Worm (Caenorhabditis elegans) whole organism, L1 larva: ENCODE results near the gene mtl-2.

Source experiments
- ceh-82 ChIP-seq, 3 experiments: fragments of 150-350 bp in 1 of 3; sonication (generic microtip) in 2 of 3; optimal IDR thresholded peaks; 2 replicates each; lab custom pipeline; 2014 to 2017; ENCODE audit warnings: missing biosample characterization in 3 of 3, missing genetic modification characterization in 3 of 3
- elt-2 ChIP-seq: sonication (generic microtip); optimal IDR thresholded peaks from 2 replicates; lab custom pipeline; 2016; ENCODE audit warnings: missing genetic modification characterization, mild to moderate bottlenecking, inconsistent platforms, missing compliant biosample characterization, missing genetic modification reagents
- lin-13 ChIP-seq: fragments of 150-350 bp; optimal IDR thresholded peaks from 2 replicates; lab custom pipeline; 2014; ENCODE audit warnings: missing biosample characterization, missing genetic modification reagents, missing genetic modification characterization
- nhr-20 ChIP-seq: sonication (generic microtip); optimal IDR thresholded peaks from 2 replicates; lab custom pipeline; 2016; ENCODE audit warnings: mild to moderate bottlenecking, missing genetic modification characterization, missing compliant biosample characterization
- swsn-7 ChIP-seq: sonication (generic microtip); optimal IDR thresholded peaks from 2 replicates; lab custom pipeline; 2016; ENCODE audit warnings: missing genetic modification characterization, missing compliant biosample characterization

DNA sequence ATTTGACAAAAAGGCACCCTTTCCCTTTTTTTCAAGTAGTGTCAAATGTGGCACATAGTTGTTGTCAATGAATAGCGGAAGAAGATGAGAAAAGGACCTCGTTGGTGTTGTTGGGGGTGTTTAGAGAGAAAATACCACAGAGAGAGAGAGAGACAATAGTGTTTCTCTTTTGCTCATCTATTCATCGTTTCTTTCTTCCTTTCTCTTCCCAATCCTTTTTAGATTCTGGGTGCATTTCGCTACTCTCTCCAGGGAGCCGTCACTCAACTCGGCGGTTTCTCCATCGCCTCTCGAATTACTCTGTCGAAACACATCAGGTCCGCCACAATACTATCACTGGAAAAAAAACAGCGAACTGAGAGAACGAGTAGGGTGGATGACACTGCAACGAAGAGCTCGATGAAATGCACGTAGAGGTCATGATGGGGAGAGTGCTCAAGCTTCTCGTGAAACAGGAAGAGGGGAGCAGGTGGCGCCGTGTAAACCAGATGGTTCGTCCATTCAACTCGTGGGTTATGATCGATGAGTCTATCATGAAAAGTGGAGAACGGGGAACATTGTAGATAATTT, 14.8 kb downstream of the mtl-2 start:
- TF ChIP-seq elt-2 (tag; lab: Kevin White, UChicago) (no peak), swsn-7 (tag; lab: Kevin White, UChicago) (no peak), lin-13 (GFP tag; lab: Kevin White, UChicago) (no peak), ceh-82 (tag; optimal IDR thresholded peaks at IDR 0.05; lab: Kevin White, UChicago) (peak in 1 of 3 experiments; percentile 26), nhr-20 (tag; lab: Kevin White, UChicago) (no peak)
